Worm (Caenorhabditis elegans) whole organism, mixed stage, embryonic: ENCODE measurements around the gene srx-119.

Source experiments
- pha-4 ChIP-seq: fragments of 150-350 bp; optimal IDR thresholded peaks from 2 replicates; lab custom pipeline; 2018; ENCODE audit warnings: missing biosample characterization, missing genetic modification reagents, missing genetic modification characterization
- unc-62 ChIP-seq: fragments of 150-350 bp; optimal IDR thresholded peaks from 2 replicates; lab custom pipeline; 2014; ENCODE audit warnings: missing biosample characterization, missing genetic modification reagents, missing genetic modification characterization

DNA sequence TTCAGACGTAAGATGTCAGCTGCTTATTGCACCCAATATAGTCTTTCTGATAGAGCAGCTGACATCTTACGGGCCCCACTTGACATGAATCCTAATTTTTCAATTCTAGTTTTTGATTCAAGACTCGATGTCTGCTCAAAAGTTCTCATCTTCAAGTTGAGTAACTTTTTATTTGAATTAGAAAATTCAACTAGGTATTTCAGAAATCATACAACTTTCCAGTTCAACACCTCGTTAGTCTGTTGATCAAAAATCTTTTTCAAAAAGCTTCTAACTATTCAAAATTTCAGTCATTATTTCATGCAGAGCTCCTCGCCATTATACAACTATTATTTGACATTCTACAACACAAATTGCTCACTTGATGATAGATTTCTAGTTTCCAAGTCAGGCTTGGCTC, 16.2 kb upstream of the srx-119 start, which contains the start of gene srh-73:
- no peak for TF ChIP-seq pha-4 (tag; lab: Kevin White, UChicago)
- TF ChIP-seq unc-62 (GFP tag; lab: Kevin White, UChicago): no peak
